Worm (Caenorhabditis elegans) whole organism, L4 larva: ENCODE data around the gene C02B4.3.

ENCODE experiments used
- D1046.2 ChIP-seq: fragments of 200-800 bp; sonication (Bioruptor generic); IDR thresholded peaks from 2 replicates; pipeline ENCODE4 v1.3.6; 2022; ENCODE audit warnings: missing genetic modification characterization, missing compliant biosample characterization
- F10B5.3 ChIP-seq: sonication (generic microtip); optimal IDR thresholded peaks from 2 replicates; lab custom pipeline; 2016; ENCODE audit warnings: mild to moderate bottlenecking, missing genetic modification characterization, missing compliant biosample characterization
- F26F4.8 ChIP-seq: fragments of 200-800 bp; sonication (Bioruptor generic); conservative IDR thresholded peaks from 2 replicates; pipeline ENCODE4 v1.3.6; 2022; ENCODE audit warnings: missing genetic modification characterization, missing compliant biosample characterization
- F49E8.2 ChIP-seq: sonication (generic microtip); optimal IDR thresholded peaks from 2 replicates; lab custom pipeline; 2016; ENCODE audit warnings: missing compliant biosample characterization, mild to moderate bottlenecking, missing genetic modification characterization, borderline replicate concordance
- R02D3.7 ChIP-seq: fragments of 150-350 bp; sonication (generic microtip); optimal IDR thresholded peaks from 3 replicates; lab custom pipeline; 2014; ENCODE audit warnings: missing biosample characterization, missing genetic modification characterization
- T26A8.4 ChIP-seq: fragments of 200-800 bp; sonication (Bioruptor generic); IDR thresholded peaks from 2 replicates; pipeline ENCODE4 v1.3.6; 2022; ENCODE audit warnings: missing genetic modification characterization, missing compliant biosample characterization
- Y5F2A.4 ChIP-seq: fragments of 200-800 bp; sonication (Bioruptor generic); optimal IDR thresholded peaks from 2 replicates; lab custom pipeline; 2018; ENCODE audit warnings: mild to moderate bottlenecking, missing genetic modification characterization, missing compliant biosample characterization
- aha-1 ChIP-seq: fragments of 150-350 bp; peaks from one replicate; lab custom pipeline; 2014; ENCODE audit warnings: missing biosample characterization, missing genetic modification characterization
- aly-2 ChIP-seq: sonication (generic microtip); optimal IDR thresholded peaks from 2 replicates; lab custom pipeline; 2018; ENCODE audit warnings: missing biosample characterization, missing genetic modification characterization
- arid-1 ChIP-seq: fragments of 200-800 bp; sonication (Bioruptor generic); conservative IDR thresholded peaks from 2 replicates; pipeline ENCODE4 v1.3.6; 2022; ENCODE audit warnings: missing genetic modification reagents, missing genetic modification characterization, missing compliant biosample characterization
- ceh-20 ChIP-seq: fragments of 200-800 bp; sonication (Bioruptor generic); IDR thresholded peaks from 2 replicates; pipeline ENCODE4 v1.3.6; 2022; ENCODE audit warnings: missing genetic modification reagents, missing genetic modification characterization, missing compliant biosample characterization
- ceh-28 ChIP-seq: fragments of 150-350 bp; optimal IDR thresholded peaks from 2 replicates; lab custom pipeline; 2014; ENCODE audit warnings: missing biosample characterization, missing genetic modification reagents, missing genetic modification characterization
- ceh-32 ChIP-seq: sonication (generic microtip); optimal IDR thresholded peaks from 2 replicates; lab custom pipeline; 2016; ENCODE audit warnings: mild to moderate bottlenecking, missing genetic modification characterization, missing compliant biosample characterization; ENCODE audit not compliant: poor library complexity
- ceh-62 ChIP-seq: sonication (generic microtip); optimal IDR thresholded peaks from 2 replicates; lab custom pipeline; 2017; ENCODE audit warnings: missing biosample characterization, missing genetic modification characterization
- ceh-82 ChIP-seq: sonication (generic microtip); optimal IDR thresholded peaks from 2 replicates; lab custom pipeline; 2017; ENCODE audit warnings: missing biosample characterization, missing genetic modification characterization
- daf-12 ChIP-seq: fragments of 150-350 bp; optimal IDR thresholded peaks from 2 replicates; lab custom pipeline; 2014; ENCODE audit warnings: missing biosample characterization, missing genetic modification reagents, missing genetic modification characterization
- daf-16 ChIP-seq, 3 experiments: sonication (generic microtip); optimal IDR thresholded peaks; 2 replicates each; lab custom pipeline; 2016 to 2017; ENCODE audit warnings: missing genetic modification characterization in 3 of 3, missing genetic modification reagents in 3 of 3, mild to moderate bottlenecking in 2 of 3, missing compliant biosample characterization in 2 of 3, missing biosample characterization in 1 of 3, moderate library complexity in 1 of 3
- daf-19 ChIP-seq: fragments of 200-800 bp; sonication (Bioruptor generic); conservative IDR thresholded peaks from 2 replicates; pipeline ENCODE4 v1.3.6; 2022; ENCODE audit warnings: missing genetic modification characterization, missing compliant biosample characterization
- dmd-8 ChIP-seq: fragments of 200-800 bp; sonication (Bioruptor generic); IDR thresholded peaks from 2 replicates; pipeline ENCODE4 v1.3.6; 2022; ENCODE audit warnings: missing genetic modification characterization, missing compliant biosample characterization
- dmd-9 ChIP-seq: fragments of 200-800 bp; sonication (Bioruptor generic); IDR thresholded peaks from 2 replicates; pipeline ENCODE4 v1.3.6; 2022; ENCODE audit warnings: missing genetic modification reagents, missing genetic modification characterization, missing compliant biosample characterization
- dpl-1 ChIP-seq: fragments of 150-350 bp; optimal IDR thresholded peaks from 2 replicates; lab custom pipeline; 2014; ENCODE audit warnings: missing biosample characterization, missing genetic modification reagents, missing genetic modification characterization
- egl-27 ChIP-seq: sonication (generic microtip); optimal IDR thresholded peaks from 3 replicates; lab custom pipeline; 2017; ENCODE audit warnings: missing biosample characterization, missing genetic modification reagents, missing genetic modification characterization
- egl-43 ChIP-seq: fragments of 200-800 bp; sonication (Bioruptor generic); IDR thresholded peaks from 2 replicates; pipeline ENCODE4 v1.3.6; 2022; ENCODE audit warnings: missing genetic modification reagents, missing genetic modification characterization, missing compliant biosample characterization
- fkh-10 ChIP-seq: fragments of 150-350 bp; optimal IDR thresholded peaks from 2 replicates; lab custom pipeline; 2014; ENCODE audit warnings: missing biosample characterization, missing genetic modification reagents, missing genetic modification characterization
- gei-8 ChIP-seq: fragments of 200-800 bp; sonication (Bioruptor generic); optimal IDR thresholded peaks from 2 replicates; lab custom pipeline; 2018; ENCODE audit warnings: mild to moderate bottlenecking, missing genetic modification characterization, missing compliant biosample characterization
- hmg-1.1 ChIP-seq: fragments of 200-800 bp; sonication (Bioruptor generic); IDR thresholded peaks from 2 replicates; pipeline ENCODE4 v1.3.6; 2022; ENCODE audit warnings: missing genetic modification reagents, missing genetic modification characterization, missing compliant biosample characterization
- lin-1 ChIP-seq: fragments of 200-800 bp; sonication (Bioruptor generic); IDR thresholded peaks from 2 replicates; pipeline ENCODE4 v1.3.6; 2022; ENCODE audit warnings: missing genetic modification reagents, missing genetic modification characterization, missing compliant biosample characterization
- lin-13 ChIP-seq: fragments of 150-350 bp; optimal IDR thresholded peaks from 2 replicates; lab custom pipeline; 2014; ENCODE audit warnings: missing biosample characterization, missing genetic modification reagents, missing genetic modification characterization
- lin-39 ChIP-seq: fragments of 150-350 bp; optimal IDR thresholded peaks from 2 replicates; lab custom pipeline; 2014; ENCODE audit warnings: missing biosample characterization, missing genetic modification reagents, missing genetic modification characterization
- lsy-2 ChIP-seq, 2 experiments: fragments of 150-350 bp in 1 of 2; sonication (generic microtip) in 1 of 2; optimal IDR thresholded peaks; 2 replicates each; lab custom pipeline; 2014 to 2017; ENCODE audit warnings: missing biosample characterization in 2 of 2, missing genetic modification characterization in 2 of 2
- madf-9 ChIP-seq: fragments of 200-800 bp; sonication (Bioruptor generic); conservative IDR thresholded peaks from 2 replicates; pipeline ENCODE4 v1.3.6; 2022; ENCODE audit warnings: missing genetic modification reagents, missing genetic modification characterization, missing compliant biosample characterization
- mxl-2 ChIP-seq: fragments of 200-800 bp; sonication (Bioruptor generic); conservative IDR thresholded peaks from 2 replicates; pipeline ENCODE4 v1.3.6; 2022; ENCODE audit warnings: missing genetic modification reagents, missing genetic modification characterization, missing compliant biosample characterization
- nhr-102 ChIP-seq: sonication (generic microtip); optimal IDR thresholded peaks from 2 replicates; lab custom pipeline; 2016; ENCODE audit warnings: mild to moderate bottlenecking, missing genetic modification characterization, moderate library complexity, missing compliant biosample characterization
- nhr-11 ChIP-seq: fragments of 150-350 bp; optimal IDR thresholded peaks from 2 replicates; lab custom pipeline; 2014; ENCODE audit warnings: missing biosample characterization, missing genetic modification characterization
- nhr-111 ChIP-seq: fragments of 200-800 bp; sonication (Bioruptor generic); optimal IDR thresholded peaks from 2 replicates; lab custom pipeline; 2018; ENCODE audit warnings: mild to moderate bottlenecking, missing genetic modification characterization, missing compliant biosample characterization
- nhr-25 ChIP-seq: sonication (generic microtip); optimal IDR thresholded peaks from 2 replicates; lab custom pipeline; 2017; ENCODE audit warnings: missing genetic modification characterization, mild to moderate bottlenecking, missing compliant biosample characterization, antibody characterized with exemption, moderate library complexity, borderline replicate concordance; ENCODE audit not compliant: insufficient read depth
- nhr-28 ChIP-seq: fragments of 150-350 bp; optimal IDR thresholded peaks from 2 replicates; lab custom pipeline; 2014; ENCODE audit warnings: missing biosample characterization, missing genetic modification characterization
- nhr-41 ChIP-seq: fragments of 200-800 bp; sonication (Bioruptor generic); IDR thresholded peaks from 2 replicates; pipeline ENCODE4 v1.3.6; 2022; ENCODE audit warnings: missing genetic modification reagents, missing genetic modification characterization, missing compliant biosample characterization
- nhr-6 ChIP-seq: fragments of 150-350 bp; optimal IDR thresholded peaks from 2 replicates; lab custom pipeline; 2014; ENCODE audit warnings: missing biosample characterization, missing genetic modification characterization
- pqm-1 ChIP-seq: sonication (generic microtip); optimal IDR thresholded peaks from 2 replicates; lab custom pipeline; 2017; ENCODE audit warnings: missing biosample characterization, missing genetic modification characterization
- sdz-12 ChIP-seq: fragments of 200-800 bp; sonication (Bioruptor generic); optimal IDR thresholded peaks from 2 replicates; lab custom pipeline; 2018; ENCODE audit warnings: mild to moderate bottlenecking, missing genetic modification characterization, missing compliant biosample characterization
- set-16 ChIP-seq: fragments of 200-800 bp; sonication (Bioruptor generic); IDR thresholded peaks from 2 replicates; pipeline ENCODE4 v1.3.6; 2022; ENCODE audit warnings: missing genetic modification reagents, missing genetic modification characterization, missing compliant biosample characterization
- skn-1 ChIP-seq: fragments of 150-350 bp; optimal IDR thresholded peaks from 2 replicates; lab custom pipeline; 2014; ENCODE audit warnings: missing biosample characterization, missing genetic modification characterization
- snpc-1.2 ChIP-seq: fragments of 200-800 bp; sonication (Bioruptor generic); IDR thresholded peaks from 2 replicates; pipeline ENCODE4 v1.3.6; 2022; ENCODE audit warnings: missing genetic modification reagents, missing genetic modification characterization, missing compliant biosample characterization
- spr-1 ChIP-seq: sonication (generic microtip); optimal IDR thresholded peaks from 2 replicates; lab custom pipeline; 2016; ENCODE audit warnings: mild to moderate bottlenecking, missing genetic modification characterization, missing compliant biosample characterization
- tra-1 ChIP-seq: fragments of 200-800 bp; sonication (Bioruptor generic); IDR thresholded peaks from 2 replicates; pipeline ENCODE4 v1.3.6; 2022; ENCODE audit warnings: missing genetic modification reagents, missing genetic modification characterization, missing compliant biosample characterization
- unc-130 ChIP-seq: sonication (generic microtip); optimal IDR thresholded peaks from 2 replicates; lab custom pipeline; 2016; ENCODE audit warnings: missing genetic modification reagents, missing genetic modification characterization, missing compliant biosample characterization
- unc-62 ChIP-seq, 3 experiments: fragments of 150-350 bp in 1 of 3; sonication (generic microtip); optimal IDR thresholded peaks in 2 of 3; peaks in 1 of 3; 1 replicate in 1 of 3; 2 replicates in 2 of 3; lab custom pipeline; 2014 to 2017; ENCODE audit warnings: missing biosample characterization in 3 of 3, missing genetic modification characterization in 3 of 3, missing genetic modification reagents in 3 of 3, missing genotype in 1 of 3
- vab-7 ChIP-seq: fragments of 200-800 bp; sonication (Bioruptor generic); IDR thresholded peaks from 2 replicates; pipeline ENCODE4 v1.3.6; 2022; ENCODE audit warnings: missing genetic modification reagents, missing genetic modification characterization, missing compliant biosample characterization
- zag-1 ChIP-seq: fragments of 150-350 bp; optimal IDR thresholded peaks from 2 replicates; lab custom pipeline; 2014; ENCODE audit warnings: missing biosample characterization, missing genetic modification characterization
- ztf-11 ChIP-seq: fragments of 150-350 bp; optimal IDR thresholded peaks from 2 replicates; lab custom pipeline; 2014; ENCODE audit warnings: missing biosample characterization, missing genetic modification characterization

Gene C02B4.3

DNA sequence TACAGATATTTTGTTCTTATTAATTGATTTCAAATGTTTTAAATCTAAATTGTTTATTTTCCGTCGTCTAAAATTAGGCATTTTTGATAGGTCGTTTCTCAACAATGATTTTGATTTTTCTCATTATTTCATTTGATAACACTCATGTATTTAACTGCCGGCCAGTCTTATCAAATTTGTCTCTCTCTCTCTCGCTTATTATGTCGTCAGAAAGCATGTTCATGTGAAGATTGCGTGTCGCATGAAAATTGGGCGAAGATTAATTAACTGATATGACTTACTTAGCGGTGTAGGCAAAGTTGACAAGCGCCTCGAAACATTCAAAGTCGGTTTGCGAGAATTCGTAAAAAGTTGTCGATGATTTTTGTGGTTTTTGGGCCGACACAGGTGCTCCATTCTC is 31.9 kb downstream of the C02B4.3 start (continued):
- no peak for TF ChIP-seq vab-7 (GFP tag; lab: Robert Waterston, UW)
- no peak for TF ChIP-seq nhr-6 (tag; lab: Kevin White, UChicago)
- TF ChIP-seq Y5F2A.4 (GFP tag; lab: Kevin White, UChicago): no peak
- no peak for TF ChIP-seq sdz-12
- peak in 1 of 2 experiments; percentile 42 for TF ChIP-seq unc-62 (GFP tag; optimal IDR thresholded peaks at IDR 0.05 in 1 of 2; lab: Kevin White, UChicago)
- TF ChIP-seq unc-62 (tag; optimal IDR thresholded peaks at IDR 0.05; lab: Kevin White, UChicago): no peak
- no peak for TF ChIP-seq lin-39
- no peak for TF ChIP-seq hmg-1.1
- TF ChIP-seq lin-1 (GFP tag; lab: Robert Waterston, UW): 0 out of 2 replicates have a peak, but pooled peaks have one; percentile 22
- TF ChIP-seq F26F4.8: no peak
- TF ChIP-seq ceh-62: no peak
- no peak for TF ChIP-seq nhr-25
- no peak for TF ChIP-seq dmd-8 (GFP tag; lab: Robert Waterston, UW)
- no peak for TF ChIP-seq T26A8.4 (GFP tag; lab: Robert Waterston, UW)
- peak; percentile 34; the same call in 1 of the 2 replicates for TF ChIP-seq ceh-20 (GFP tag; lab: Robert Waterston, UW)
- TF ChIP-seq skn-1 (tag; lab: Kevin White, UChicago): no peak
- no peak for TF ChIP-seq daf-12 (tag; lab: Kevin White, UChicago)
- TF ChIP-seq spr-1 (tag; lab: Kevin White, UChicago): no peak
- TF ChIP-seq pqm-1 (tag; lab: Kevin White, UChicago): peak; percentile 85
- TF ChIP-seq arid-1 (GFP tag; lab: Robert Waterston, UW): no peak
- no peak for TF ChIP-seq fkh-10 (GFP tag; lab: Kevin White, UChicago)
- no peak for TF ChIP-seq ztf-11
- TF ChIP-seq lin-13 (GFP tag; lab: Kevin White, UChicago): no peak
- no peak for TF ChIP-seq madf-9 (GFP tag; lab: Robert Waterston, UW)
- TF ChIP-seq ceh-82 (tag; lab: Kevin White, UChicago): no peak
- no peak for TF ChIP-seq unc-130 (GFP tag; lab: Kevin White, UChicago)
- peak in 1 of 2 experiments; percentile 23 for TF ChIP-seq daf-16 (GFP tag; optimal IDR thresholded peaks at IDR 0.05; lab: Kevin White, UChicago)
- peak; percentile 93 for TF ChIP-seq daf-16 (tag; optimal IDR thresholded peaks at IDR 0.05; lab: Kevin White, UChicago)
- TF ChIP-seq dmd-9 (GFP tag; lab: Robert Waterston, UW): no peak
- no peak for TF ChIP-seq F49E8.2 (tag; lab: Kevin White, UChicago)
- no peak for TF ChIP-seq egl-27
- no peak for TF ChIP-seq ceh-32 (tag; lab: Kevin White, UChicago)
- no peak for TF ChIP-seq R02D3.7 (tag; lab: Kevin White, UChicago)
- TF ChIP-seq snpc-1.2: no peak
- TF ChIP-seq nhr-102 (tag; lab: Kevin White, UChicago): no peak
- no peak for TF ChIP-seq set-16 (GFP tag; lab: Robert Waterston, UW)
- no peak for TF ChIP-seq nhr-111 (GFP tag; lab: Kevin White, UChicago)
- TF ChIP-seq lsy-2 (tag; optimal IDR thresholded peaks at IDR 0.05; lab: Kevin White, UChicago): no peak
- TF ChIP-seq dpl-1 (GFP tag; lab: Kevin White, UChicago): no peak
- TF ChIP-seq nhr-28 (tag; lab: Kevin White, UChicago): peak; percentile 85
- no peak for TF ChIP-seq aha-1 (tag; lab: Kevin White, UChicago)
- no peak for TF ChIP-seq nhr-11 (tag; lab: Kevin White, UChicago)
- TF ChIP-seq F10B5.3 (tag; lab: Kevin White, UChicago): no peak
- no peak for TF ChIP-seq aly-2 (tag; lab: Kevin White, UChicago)
- TF ChIP-seq D1046.2 (GFP tag; lab: Robert Waterston, UW): 0 out of 2 replicates have a peak, but pooled peaks have one; percentile 17
- TF ChIP-seq nhr-41 (GFP tag; lab: Robert Waterston, UW): no peak
- TF ChIP-seq tra-1: 0 out of 2 replicates have a peak, but pooled peaks have one; percentile 51
- peak; percentile 54; the same call in 1 of the 2 replicates for TF ChIP-seq mxl-2 (GFP tag; lab: Robert Waterston, UW)
- TF ChIP-seq ceh-28 (tag; lab: Kevin White, UChicago): no peak
- no peak for TF ChIP-seq gei-8 (GFP tag; lab: Kevin White, UChicago)
- TF ChIP-seq zag-1: no peak
- no peak for TF ChIP-seq egl-43 (GFP tag; lab: Robert Waterston, UW)
- no peak for TF ChIP-seq daf-19 (GFP tag; lab: Robert Waterston, UW)
